Worm (Caenorhabditis elegans) whole organism, L1 larva: ENCODE data around the gene T12C9.7.

ENCODE experiments used
- alr-1 ChIP-seq: fragments of 200-800 bp; sonication (Bioruptor generic); optimal IDR thresholded peaks from 2 replicates; lab custom pipeline; 2018; ENCODE audit warnings: borderline replicate concordance, mild to moderate bottlenecking, missing genetic modification characterization, missing compliant biosample characterization
- fos-1 ChIP-seq: fragments of 150-350 bp; optimal IDR thresholded peaks from 2 replicates; lab custom pipeline; 2014; ENCODE audit warnings: missing biosample characterization, missing genetic modification characterization
- grh-1 ChIP-seq: fragments of 200-800 bp; sonication (Bioruptor generic); IDR thresholded peaks from 2 replicates; pipeline ENCODE4 v1.3.6; 2022; ENCODE audit warnings: missing genetic modification reagents, missing genetic modification characterization, missing compliant biosample characterization
- lsy-2 ChIP-seq, 2 experiments: fragments of 150-350 bp; optimal IDR thresholded peaks; 2 replicates each; lab custom pipeline; 2014; ENCODE audit warnings: missing biosample characterization in 2 of 2, missing genetic modification characterization in 2 of 2
- nhr-12 ChIP-seq: sonication (generic microtip); optimal IDR thresholded peaks from 2 replicates; lab custom pipeline; 2017; ENCODE audit warnings: missing biosample characterization, missing genetic modification characterization
- nhr-85 ChIP-seq: sonication (generic microtip); peaks from one replicate; lab custom pipeline; 2016; ENCODE audit warnings: missing genetic modification characterization, inconsistent platforms, missing compliant biosample characterization
- rnt-1 ChIP-seq: sonication (generic microtip); optimal IDR thresholded peaks from 2 replicates; lab custom pipeline; 2016; ENCODE audit warnings: mild to moderate bottlenecking, missing genetic modification characterization, moderate library complexity, missing compliant biosample characterization
- unc-98 ChIP-seq: fragments of 200-800 bp; sonication (Bioruptor generic); IDR thresholded peaks from 2 replicates; pipeline ENCODE4 v1.3.6; 2022; ENCODE audit warnings: missing genetic modification characterization, missing compliant biosample characterization
- ztf-11 ChIP-seq, 2 experiments: sonication (generic microtip); optimal IDR thresholded peaks; 2 replicates each; lab custom pipeline; 2016 to 2017; ENCODE audit warnings: missing genetic modification characterization in 2 of 2, missing biosample characterization in 1 of 2, missing compliant biosample characterization in 1 of 2

- TF ChIP-seq grh-1 (GFP tag; lab: Robert Waterston, UW) (no peak), fos-1 (no peak), ztf-11 (tag; optimal IDR thresholded peaks at IDR 0.05; lab: Kevin White, UChicago) (no peak), lsy-2 (tag; optimal IDR thresholded peaks at IDR 0.05; lab: Kevin White, UChicago) (no peak), unc-98 (no peak), nhr-85 (tag; lab: Kevin White, UChicago) (no peak), nhr-12 (tag; lab: Kevin White, UChicago) (no peak), rnt-1 (tag; lab: Kevin White, UChicago) (no peak), alr-1 (tag; lab: Kevin White, UChicago) (no peak)
Observed at ce11 chrII:4470972-4471645, 10.4 kb upstream of the T12C9.7 start, which contains the start of gene W06B4.1.
